Worm (Caenorhabditis elegans) whole organism, L3 larva: ENCODE measurements around the gene vps-53.

ENCODE experiments used
- R02D3.7 ChIP-seq: fragments of 150-350 bp; optimal IDR thresholded peaks from 2 replicates; lab custom pipeline; 2014; ENCODE audit warnings: missing biosample characterization, missing genetic modification characterization
- ZK546.5 ChIP-seq: sonication (generic microtip); optimal IDR thresholded peaks from 2 replicates; lab custom pipeline; 2017; ENCODE audit warnings: missing biosample characterization, missing genetic modification characterization
- aly-2 ChIP-seq: fragments of 150-350 bp; optimal IDR thresholded peaks from 2 replicates; lab custom pipeline; 2014; ENCODE audit warnings: missing biosample characterization, missing genetic modification characterization
- ama-1 ChIP-seq: fragments of 150-350 bp; optimal IDR thresholded peaks from 2 replicates; lab custom pipeline; 2018
- ceh-16 ChIP-seq: sonication (generic microtip); optimal IDR thresholded peaks from 2 replicates; lab custom pipeline; 2017; ENCODE audit warnings: missing biosample characterization, missing genetic modification characterization
- ceh-28 ChIP-seq: fragments of 150-350 bp; optimal IDR thresholded peaks from 2 replicates; lab custom pipeline; 2014; ENCODE audit warnings: missing biosample characterization, missing genetic modification reagents, missing genetic modification characterization
- ceh-82 ChIP-seq: fragments of 150-350 bp; optimal IDR thresholded peaks from 2 replicates; lab custom pipeline; 2014; ENCODE audit warnings: missing biosample characterization, missing genetic modification characterization
- ceh-9 ChIP-seq: sonication (generic microtip); optimal IDR thresholded peaks from 2 replicates; lab custom pipeline; 2018; ENCODE audit warnings: missing biosample characterization, missing genetic modification characterization
- daf-12 ChIP-seq: fragments of 150-350 bp; optimal IDR thresholded peaks from 2 replicates; lab custom pipeline; 2014; ENCODE audit warnings: missing biosample characterization, missing genetic modification reagents, missing genetic modification characterization
- egl-27 ChIP-seq: sonication (generic microtip); optimal IDR thresholded peaks from 4 replicates; lab custom pipeline; 2017; ENCODE audit warnings: missing biosample characterization, missing genetic modification reagents, missing genetic modification characterization
- egl-5 ChIP-seq: fragments of 150-350 bp; optimal IDR thresholded peaks from 2 replicates; lab custom pipeline; 2017; ENCODE audit warnings: missing biosample characterization, missing genetic modification reagents, missing genetic modification characterization, inconsistent platforms
- elt-2 ChIP-seq: sonication (generic microtip); optimal IDR thresholded peaks from 2 replicates; lab custom pipeline; 2016; ENCODE audit warnings: missing genetic modification reagents, mild to moderate bottlenecking, missing genetic modification characterization, missing compliant biosample characterization
- elt-3 ChIP-seq, 3 experiments: fragments of 150-350 bp in 1 of 3; sonication (generic microtip) in 2 of 3; optimal IDR thresholded peaks; 2 replicates in 2 of 3; 4 replicates in 1 of 3; lab custom pipeline; 2014 to 2017; ENCODE audit warnings: missing biosample characterization in 3 of 3, missing genetic modification characterization in 3 of 3
- eor-1 ChIP-seq, 2 experiments: fragments of 150-350 bp; optimal IDR thresholded peaks; 2 replicates each; lab custom pipeline; 2014 to 2018; ENCODE audit warnings: missing biosample characterization in 2 of 2, missing genetic modification characterization in 2 of 2
- fkh-10 ChIP-seq: sonication (generic microtip); optimal IDR thresholded peaks from 2 replicates; lab custom pipeline; 2017; ENCODE audit warnings: missing biosample characterization, missing genetic modification reagents, missing genetic modification characterization
- fkh-2 ChIP-seq: fragments of 150-350 bp; optimal IDR thresholded peaks from 2 replicates; lab custom pipeline; 2014; ENCODE audit warnings: missing biosample characterization, missing genetic modification reagents, missing genetic modification characterization
- fos-1 ChIP-seq: fragments of 150-350 bp; optimal IDR thresholded peaks from 2 replicates; lab custom pipeline; 2014; ENCODE audit warnings: missing biosample characterization, missing genetic modification characterization
- hmg-11 ChIP-seq: sonication (generic microtip); optimal IDR thresholded peaks from 2 replicates; lab custom pipeline; 2016; ENCODE audit warnings: missing genetic modification characterization, missing compliant biosample characterization
- jun-1 ChIP-seq: fragments of 150-350 bp; optimal IDR thresholded peaks from 2 replicates; lab custom pipeline; 2014; ENCODE audit warnings: missing biosample characterization, missing genetic modification reagents, missing genetic modification characterization
- lin-15B ChIP-seq: fragments of 150-350 bp; optimal IDR thresholded peaks from 2 replicates; lab custom pipeline; 2014; ENCODE audit warnings: missing biosample characterization, missing genetic modification characterization
- lin-39 ChIP-seq: fragments of 150-350 bp; optimal IDR thresholded peaks from 2 replicates; lab custom pipeline; 2018; ENCODE audit warnings: missing biosample characterization, missing genetic modification reagents, missing genetic modification characterization
- lsy-12 ChIP-seq: sonication (generic microtip); optimal IDR thresholded peaks from 2 replicates; lab custom pipeline; 2016; ENCODE audit warnings: mild to moderate bottlenecking, missing genetic modification characterization, missing compliant biosample characterization
- mdl-1 ChIP-seq: fragments of 150-350 bp; optimal IDR thresholded peaks from 2 replicates; lab custom pipeline; 2014; ENCODE audit warnings: missing biosample characterization, missing genetic modification characterization
- mml-1 ChIP-seq: fragments of 150-350 bp; sonication (generic microtip); optimal IDR thresholded peaks from 3 replicates; lab custom pipeline; 2014; ENCODE audit warnings: missing biosample characterization, missing genetic modification characterization
- nfya-1 ChIP-seq: sonication (generic microtip); optimal IDR thresholded peaks from 2 replicates; lab custom pipeline; 2017; ENCODE audit warnings: missing genetic modification characterization, mild to moderate bottlenecking, missing compliant biosample characterization, antibody characterized with exemption, moderate library complexity; ENCODE audit not compliant: insufficient read depth
- nhr-11 ChIP-seq: fragments of 150-350 bp; optimal IDR thresholded peaks from 2 replicates; lab custom pipeline; 2014; ENCODE audit warnings: missing biosample characterization, missing genetic modification characterization
- nhr-12 ChIP-seq: fragments of 150-350 bp; optimal IDR thresholded peaks from 2 replicates; lab custom pipeline; 2014; ENCODE audit warnings: missing biosample characterization, missing genetic modification characterization
- nhr-23 ChIP-seq: fragments of 150-350 bp; optimal IDR thresholded peaks from 2 replicates; lab custom pipeline; 2014; ENCODE audit warnings: missing biosample characterization, missing genetic modification reagents, missing genetic modification characterization
- nhr-237 ChIP-seq: fragments of 150-350 bp; optimal IDR thresholded peaks from 2 replicates; lab custom pipeline; 2014; ENCODE audit warnings: missing biosample characterization, missing genetic modification characterization
- nhr-25 ChIP-seq: sonication (generic microtip); optimal IDR thresholded peaks from 2 replicates; lab custom pipeline; 2017; ENCODE audit warnings: missing biosample characterization, missing genetic modification characterization
- nhr-28 ChIP-seq: fragments of 150-350 bp; optimal IDR thresholded peaks from 2 replicates; lab custom pipeline; 2014; ENCODE audit warnings: missing biosample characterization, missing genetic modification characterization
- nhr-43 ChIP-seq: sonication (generic microtip); optimal IDR thresholded peaks from 2 replicates; lab custom pipeline; 2016; ENCODE audit warnings: mild to moderate bottlenecking, missing genetic modification characterization, missing compliant biosample characterization; ENCODE audit not compliant: poor library complexity, severe bottlenecking
- nhr-67 ChIP-seq: fragments of 150-350 bp; optimal IDR thresholded peaks from 2 replicates; lab custom pipeline; 2014; ENCODE audit warnings: missing biosample characterization, missing genetic modification characterization
- nhr-77 ChIP-seq: fragments of 150-350 bp; optimal IDR thresholded peaks from 2 replicates; lab custom pipeline; 2014; ENCODE audit warnings: missing biosample characterization, missing genetic modification characterization
- pha-4 ChIP-seq: fragments of 150-350 bp; optimal IDR thresholded peaks from 2 replicates; lab custom pipeline; 2014; ENCODE audit warnings: missing biosample characterization, missing genetic modification reagents, missing genetic modification characterization
- pqm-1 ChIP-seq: fragments of 150-350 bp; optimal IDR thresholded peaks from 2 replicates; lab custom pipeline; 2017; ENCODE audit warnings: missing biosample characterization, missing genetic modification characterization, inconsistent platforms
- sea-2 ChIP-seq: fragments of 150-350 bp; sonication (generic microtip); optimal IDR thresholded peaks from 4 replicates; lab custom pipeline; 2014; ENCODE audit warnings: missing biosample characterization, missing genetic modification reagents, missing genetic modification characterization
- skn-1 ChIP-seq: fragments of 150-350 bp; optimal IDR thresholded peaks from 2 replicates; lab custom pipeline; 2014; ENCODE audit warnings: missing biosample characterization, missing genetic modification characterization
- snpc-4 ChIP-seq: fragments of 150-350 bp; optimal IDR thresholded peaks from 2 replicates; lab custom pipeline; 2014; ENCODE audit warnings: missing biosample characterization, missing genetic modification characterization
- tbx-2 ChIP-seq: sonication (generic microtip); optimal IDR thresholded peaks from 2 replicates; lab custom pipeline; 2016; ENCODE audit warnings: mild to moderate bottlenecking, missing genetic modification characterization, missing compliant biosample characterization
- unc-39 ChIP-seq: sonication (generic microtip); optimal IDR thresholded peaks from 4 replicates; lab custom pipeline; 2017; ENCODE audit warnings: missing biosample characterization, missing genetic modification characterization
- unc-62 ChIP-seq: fragments of 150-350 bp; sonication (generic microtip); optimal IDR thresholded peaks from 4 replicates; lab custom pipeline; 2014; ENCODE audit warnings: missing biosample characterization, missing genetic modification reagents, missing genetic modification characterization
- zag-1 ChIP-seq: fragments of 150-350 bp; optimal IDR thresholded peaks from 2 replicates; lab custom pipeline; 2014; ENCODE audit warnings: missing biosample characterization, missing genetic modification characterization
- ztf-11 ChIP-seq: fragments of 150-350 bp; optimal IDR thresholded peaks from 2 replicates; lab custom pipeline; 2014; ENCODE audit warnings: missing biosample characterization, missing genetic modification characterization
- ztf-4 ChIP-seq: fragments of 150-350 bp; optimal IDR thresholded peaks from 2 replicates; lab custom pipeline; 2014; ENCODE audit warnings: missing biosample characterization, missing genetic modification characterization

The vps-53 gene

ce11 chrIII:9721991-9722390, 35.3 kb downstream of the vps-53 start:
- TF ChIP-seq nhr-12 (tag; lab: Kevin White, UChicago) (no peak), daf-12 (tag; lab: Kevin White, UChicago) (no peak), ceh-16 (no peak), nhr-28 (tag; lab: Kevin White, UChicago) (no peak), elt-3 (tag; optimal IDR thresholded peaks at IDR 0.05; lab: Kevin White, UChicago) (no peak), mml-1 (tag; lab: Kevin White, UChicago) (no peak), elt-2 (tag; lab: Kevin White, UChicago) (peak; percentile 97), fos-1 (tag; lab: Kevin White, UChicago) (no peak), nhr-67 (tag; lab: Kevin White, UChicago) (no peak), ceh-28 (tag; lab: Kevin White, UChicago) (no peak), R02D3.7 (tag; lab: Kevin White, UChicago) (no peak), zag-1 (no peak), nhr-43 (tag; lab: Kevin White, UChicago) (no peak), skn-1 (no peak), unc-62 (no peak), sea-2 (GFP tag; lab: Kevin White, UChicago) (no peak), tbx-2 (tag; lab: Kevin White, UChicago) (no peak), nhr-237 (tag; lab: Kevin White, UChicago) (no peak), fkh-10 (no peak), lin-15B (tag; lab: Kevin White, UChicago) (no peak), unc-39 (tag; lab: Kevin White, UChicago) (no peak), aly-2 (tag; lab: Kevin White, UChicago) (no peak), pha-4 (tag; lab: Kevin White, UChicago) (peak; percentile 35), mdl-1 (tag; lab: Kevin White, UChicago) (no peak), egl-5 (tag; lab: Kevin White, UChicago) (no peak), jun-1 (tag; lab: Kevin White, UChicago) (peak; percentile 16), nhr-77 (no peak), ZK546.5 (no peak), lsy-12 (no peak), ceh-9 (tag; lab: Kevin White, UChicago) (no peak), eor-1 (tag; optimal IDR thresholded peaks at IDR 0.05; lab: Kevin White, UChicago) (no peak), pqm-1 (peak; percentile 95)

ce11 chrIII:9720191-9720590, 37.1 kb downstream of the vps-53 start, which contains the start of gene ncx-7:
TSS of gene ncx-7 (minus strand) at chrIII:9720291.
- TF ChIP-seq unc-62 (no peak), skn-1 (no peak), mdl-1 (tag; lab: Kevin White, UChicago) (no peak), egl-5 (tag; lab: Kevin White, UChicago) (no peak), pqm-1 (peak; percentile 36), ceh-16 (no peak), ama-1 (no peak), elt-2 (tag; lab: Kevin White, UChicago) (peak; percentile 58)

ce11 chrIII:9717243-9717642, 40.1 kb downstream of the vps-53 start:
- TF ChIP-seq skn-1 (no peak), nhr-11 (tag; lab: Kevin White, UChicago) (no peak), nhr-28 (tag; lab: Kevin White, UChicago) (no peak), lsy-12 (peak; percentile 71), pqm-1 (peak; percentile 67), eor-1 (tag; optimal IDR thresholded peaks at IDR 0.05; lab: Kevin White, UChicago) (no peak), unc-62 (no peak), unc-39 (tag; lab: Kevin White, UChicago) (no peak), ceh-9 (tag; lab: Kevin White, UChicago) (no peak), ztf-4 (no peak), ztf-11 (tag; lab: Kevin White, UChicago) (no peak), fos-1 (tag; lab: Kevin White, UChicago) (no peak), tbx-2 (tag; lab: Kevin White, UChicago) (peak; percentile 45), snpc-4 (peak; percentile 99), lin-15B (tag; lab: Kevin White, UChicago) (peak; percentile 31), ceh-28 (tag; lab: Kevin White, UChicago) (peak; percentile 59), ceh-82 (tag; lab: Kevin White, UChicago) (peak; percentile 13), nfya-1 (tag; lab: Kevin White, UChicago) (peak; percentile 75), zag-1 (no peak), nhr-43 (tag; lab: Kevin White, UChicago) (peak; percentile 61), mdl-1 (tag; lab: Kevin White, UChicago) (no peak), fkh-10 (no peak), ceh-16 (no peak), nhr-237 (tag; lab: Kevin White, UChicago) (no peak), egl-27 (tag; lab: Kevin White, UChicago) (no peak), elt-2 (tag; lab: Kevin White, UChicago) (peak; percentile 75), sea-2 (GFP tag; lab: Kevin White, UChicago) (no peak), elt-3 (tag; optimal IDR thresholded peaks at IDR 0.05; lab: Kevin White, UChicago) (no peak), nhr-23 (peak; percentile 80), R02D3.7 (tag; lab: Kevin White, UChicago) (peak; percentile 20), nhr-67 (tag; lab: Kevin White, UChicago) (no peak), jun-1 (tag; lab: Kevin White, UChicago) (no peak), mml-1 (tag; lab: Kevin White, UChicago) (no peak), nhr-25 (tag; lab: Kevin White, UChicago) (peak; percentile 18), hmg-11 (tag; lab: Kevin White, UChicago) (no peak), fkh-2 (tag; lab: Kevin White, UChicago) (no peak), pha-4 (tag; lab: Kevin White, UChicago) (peak; percentile 44), lin-39 (tag; lab: Kevin White, UChicago) (peak; percentile 61), egl-5 (tag; lab: Kevin White, UChicago) (no peak), ZK546.5 (no peak), daf-12 (tag; lab: Kevin White, UChicago) (no peak)
